Worm (Caenorhabditis elegans) whole organism, L4/young adult: ENCODE data around the gene tsfm-1.

Experiments used
- W03F9.2 ChIP-seq: fragments of 150-350 bp; optimal IDR thresholded peaks from 2 replicates; lab custom pipeline; 2014; ENCODE audit warnings: missing biosample characterization, missing genetic modification characterization
- dao-5 ChIP-seq: sonication (generic microtip); optimal IDR thresholded peaks from 2 replicates; lab custom pipeline; 2016; ENCODE audit warnings: missing genotype, missing genetic modification characterization, moderate library complexity, missing compliant biosample characterization
- him-1 ChIP-seq: sonication (generic microtip); optimal IDR thresholded peaks from 2 replicates; lab custom pipeline; 2016; ENCODE audit warnings: missing genotype, missing genetic modification reagents, missing genetic modification characterization, missing compliant biosample characterization

DNA sequence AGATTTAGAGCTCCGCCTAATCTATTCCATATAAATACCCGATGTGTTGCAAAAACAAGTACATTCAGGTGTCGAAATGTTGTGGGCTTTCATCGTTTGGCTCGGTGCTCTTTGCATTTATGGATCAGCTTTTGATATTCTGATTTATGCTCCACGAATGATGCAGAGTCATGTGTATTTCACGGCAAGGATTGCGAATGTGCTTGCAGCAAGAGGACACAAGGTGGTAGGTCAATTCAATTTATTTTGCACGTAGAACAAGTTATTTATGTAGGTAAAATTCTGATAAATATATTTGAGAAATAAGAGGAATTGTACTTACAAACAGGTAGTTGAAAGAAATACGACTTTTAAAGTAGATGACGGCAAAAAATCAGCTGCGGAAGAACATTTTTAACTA is 12.4 kb downstream of the tsfm-1 start, which contains the start of gene ugt-56:
- TF ChIP-seq W03F9.2 (tag; lab: Kevin White, UChicago) (no peak), him-1 (tag; lab: Kevin White, UChicago) (no peak), dao-5 (tag; lab: Kevin White, UChicago) (no peak)
